Worm (Caenorhabditis elegans) whole organism, L4/young adult: Measurements from ENCODE around the gene jtr-1.

Source experiments
- W03F9.2 ChIP-seq: fragments of 150-350 bp; optimal IDR thresholded peaks from 2 replicates; lab custom pipeline; 2014; ENCODE audit warnings: missing biosample characterization, missing genetic modification characterization
- dao-5 ChIP-seq: sonication (generic microtip); optimal IDR thresholded peaks from 2 replicates; lab custom pipeline; 2016; ENCODE audit warnings: missing genotype, missing genetic modification characterization, moderate library complexity, missing compliant biosample characterization
- him-1 ChIP-seq: sonication (generic microtip); optimal IDR thresholded peaks from 2 replicates; lab custom pipeline; 2016; ENCODE audit warnings: missing genotype, missing genetic modification reagents, missing genetic modification characterization, missing compliant biosample characterization

Gene jtr-1

DNA sequence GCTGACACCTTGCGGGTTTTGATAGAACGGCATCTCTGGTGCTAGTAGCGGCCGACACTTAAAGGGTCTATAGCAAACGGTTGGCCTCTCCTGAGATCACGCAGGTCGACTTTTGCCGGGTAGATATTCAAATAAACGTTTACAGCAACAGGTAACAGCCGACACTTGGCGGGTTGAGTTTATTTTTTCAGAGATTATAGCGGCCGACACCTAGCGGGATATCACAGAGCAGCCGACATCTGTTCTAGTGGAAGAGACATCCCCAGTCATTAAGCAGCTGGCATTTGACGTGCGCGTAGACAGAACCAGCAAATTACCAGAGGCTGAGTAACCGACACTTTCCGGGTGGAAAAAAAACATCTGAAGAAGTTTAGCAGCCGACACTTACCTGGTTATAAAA, 40.7 kb downstream of the jtr-1 start:
- TF ChIP-seq W03F9.2 (tag; lab: Kevin White, UChicago) (no peak), him-1 (tag; lab: Kevin White, UChicago) (no peak), dao-5 (tag; lab: Kevin White, UChicago) (no peak)

DNA sequence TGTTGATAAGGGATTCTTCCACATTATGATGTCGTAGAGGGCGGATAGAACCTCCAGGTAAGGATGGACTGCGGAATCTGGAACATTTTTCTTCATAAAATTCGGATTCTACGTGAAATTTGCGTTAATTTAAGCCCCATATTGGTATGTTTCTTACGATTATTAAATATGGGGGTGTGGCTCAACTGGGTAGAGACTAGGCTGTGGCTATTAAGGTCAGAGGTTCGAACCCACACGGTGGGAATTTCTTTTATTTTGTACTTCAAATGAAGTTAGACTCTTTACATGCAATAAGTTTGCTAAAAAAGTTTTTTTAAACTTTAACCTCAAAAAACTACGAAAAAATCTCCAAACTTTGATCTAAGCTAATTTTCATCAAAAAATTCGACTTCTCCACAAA, 44.7 kb downstream of the jtr-1 start:
- TF ChIP-seq W03F9.2 (tag; lab: Kevin White, UChicago) (no peak), dao-5 (tag; lab: Kevin White, UChicago) (no peak), him-1 (tag; lab: Kevin White, UChicago) (no peak)

- no peak for TF ChIP-seq dao-5 (tag; lab: Kevin White, UChicago)
- TF ChIP-seq W03F9.2 (tag; lab: Kevin White, UChicago): no peak
- no peak for TF ChIP-seq him-1 (tag; lab: Kevin White, UChicago)
Measured at ce11 chrIV:1469093-1469492, 48.4 kb downstream of the jtr-1 start.

- TF ChIP-seq W03F9.2 (tag; lab: Kevin White, UChicago): no peak
- TF ChIP-seq dao-5 (tag; lab: Kevin White, UChicago): no peak
- TF ChIP-seq him-1 (tag; lab: Kevin White, UChicago): no peak
Measured at ce11 chrIV:1470364-1470763, 49.6 kb downstream of the jtr-1 start.
